Fruit fly (Drosophila melanogaster) whole organism, pupa: ENCODE measurements around the gene HP1D3csd.

ENCODE experiments used
- CG12605 ChIP-seq: fragments of 200-800 bp; sonication (Bioruptor generic); IDR thresholded peaks from 2 replicates; pipeline ENCODE4 v1.3.6; 2022; ENCODE audit warnings: missing biosample characterization, missing genetic modification characterization
- CG8301 ChIP-seq: fragments of 200-800 bp; sonication (Bioruptor generic); optimal IDR thresholded peaks from 2 replicates; lab custom pipeline; 2018; ENCODE audit warnings: missing biosample characterization, mild to moderate bottlenecking, missing genetic modification characterization
- Ets98B ChIP-seq: fragments of 200-800 bp; sonication (Bioruptor generic); IDR thresholded peaks from 2 replicates; pipeline ENCODE4 v1.3.6; 2022; ENCODE audit warnings: missing biosample characterization, missing genetic modification characterization

DNA sequence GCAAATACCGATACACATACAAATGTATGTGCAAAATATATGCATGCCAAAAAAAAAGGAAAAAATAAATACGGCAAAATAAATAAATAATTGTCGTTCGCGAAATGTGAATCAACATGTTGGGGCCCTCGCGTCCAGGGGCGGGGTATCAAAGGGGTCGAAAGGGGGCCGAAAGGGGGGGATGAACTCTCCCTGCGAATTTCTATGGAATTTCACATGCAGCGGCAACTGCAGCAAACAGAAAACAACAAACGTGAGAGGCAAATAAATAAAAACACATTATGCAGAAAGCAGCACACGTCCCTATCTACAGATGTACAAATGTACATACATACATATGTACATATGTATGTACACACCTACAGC is 40.5 kb upstream of the HP1D3csd start:
- TF ChIP-seq CG12605 (GFP tag; lab: Robert Waterston, UW) (no peak), CG8301 (tag; lab: Kevin White, UChicago) (no peak), Ets98B (GFP tag; lab: Robert Waterston, UW) (no peak)
